Fruit fly (Drosophila melanogaster) whole organism, prepupa: ENCODE data around the gene CG18787.

Experiments
- CG31627 ChIP-seq: fragments of 200-800 bp; sonication (Bioruptor generic); optimal IDR thresholded peaks from 3 replicates; lab custom pipeline; 2016; ENCODE audit warnings: missing biosample characterization, missing genetic modification characterization
- CG6792 ChIP-seq: fragments of 200-800 bp; sonication (Bioruptor generic); optimal IDR thresholded peaks from 3 replicates; lab custom pipeline; 2016; ENCODE audit warnings: missing biosample characterization, missing genetic modification characterization
- Gug ChIP-seq: fragments of 200-800 bp; sonication (Bioruptor generic); IDR thresholded peaks from 2 replicates; pipeline ENCODE4 v1.3.6; 2022; ENCODE audit warnings: missing biosample characterization, missing genetic modification characterization
- Hr39 ChIP-seq: fragments of 200-800 bp; sonication (Bioruptor generic); optimal IDR thresholded peaks from 2 replicates; lab custom pipeline; 2016; ENCODE audit warnings: missing biosample characterization, missing genetic modification characterization

DNA sequence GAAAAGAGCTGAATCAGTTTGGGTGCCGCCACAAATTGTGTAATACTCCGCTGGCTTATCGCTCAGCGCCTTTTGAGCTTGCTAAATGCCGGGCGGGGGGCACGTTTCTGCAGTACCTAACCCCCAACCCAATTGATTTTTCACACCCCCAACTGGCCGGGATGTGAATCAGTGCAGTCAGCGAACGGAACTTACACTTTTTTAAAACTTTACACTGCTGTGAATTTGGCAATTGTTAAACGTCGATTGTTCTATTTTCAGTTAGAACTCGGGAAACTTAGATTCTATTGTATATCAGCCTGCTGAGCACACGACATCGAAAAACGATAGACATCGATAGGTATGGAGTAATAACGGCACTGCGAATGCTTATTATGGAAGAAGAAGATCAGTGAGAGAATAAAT lies 39.0 kb upstream of the CG18787 start, which contains the start of gene Tom70:
- TF ChIP-seq Hr39 (GFP tag; lab: Kevin White, UChicago), result no peak
- TF ChIP-seq Gug (GFP tag; lab: Robert Waterston, UW), result no peak
- TF ChIP-seq CG6792 (GFP tag; lab: Kevin White, UChicago), result no peak
- no peak for TF ChIP-seq CG31627 (GFP tag; lab: Kevin White, UChicago)
